Worm (Caenorhabditis elegans) whole organism, L4 larva: ENCODE data around the gene H12D21.10.
A peak's percentile ranks its signal among the peaks of the same experiment; 100 is the strongest.

ENCODE experiments used
- F26F4.8 ChIP-seq: fragments of 200-800 bp; sonication (Bioruptor generic); conservative IDR thresholded peaks from 2 replicates; pipeline ENCODE4 v1.3.6; 2022; ENCODE audit warnings: missing genetic modification characterization, missing compliant biosample characterization
- F37D6.2 ChIP-seq: sonication (generic microtip); optimal IDR thresholded peaks from 2 replicates; lab custom pipeline; 2016; ENCODE audit warnings: mild to moderate bottlenecking, missing genetic modification characterization, missing compliant biosample characterization
- T26A8.4 ChIP-seq: fragments of 200-800 bp; sonication (Bioruptor generic); IDR thresholded peaks from 2 replicates; pipeline ENCODE4 v1.3.6; 2022; ENCODE audit warnings: missing genetic modification characterization, missing compliant biosample characterization
- Y48G9A.11 ChIP-seq: fragments of 200-800 bp; sonication (Bioruptor generic); IDR thresholded peaks from 2 replicates; pipeline ENCODE4 v1.3.6; 2022; ENCODE audit warnings: missing genetic modification reagents, missing genetic modification characterization, missing compliant biosample characterization
- Y75B8A.6 ChIP-seq: fragments of 200-800 bp; sonication (Bioruptor generic); IDR thresholded peaks from 2 replicates; pipeline ENCODE4 v1.3.6; 2022; ENCODE audit warnings: missing genetic modification reagents, missing genetic modification characterization, missing compliant biosample characterization
- ama-1 ChIP-seq: fragments of 150-350 bp; optimal IDR thresholded peaks from 2 replicates; lab custom pipeline; 2014; ENCODE audit warnings: inconsistent platforms, mixed read lengths
- arid-1 ChIP-seq: fragments of 200-800 bp; sonication (Bioruptor generic); conservative IDR thresholded peaks from 2 replicates; pipeline ENCODE4 v1.3.6; 2022; ENCODE audit warnings: missing genetic modification reagents, missing genetic modification characterization, missing compliant biosample characterization
- ceh-44 ChIP-seq: fragments of 200-800 bp; sonication (Bioruptor generic); IDR thresholded peaks from 2 replicates; pipeline ENCODE4 v1.3.6; 2022; ENCODE audit warnings: missing genetic modification reagents, missing genetic modification characterization, missing compliant biosample characterization
- ceh-82 ChIP-seq: sonication (generic microtip); optimal IDR thresholded peaks from 2 replicates; lab custom pipeline; 2017; ENCODE audit warnings: missing biosample characterization, missing genetic modification characterization
- ctbp-1 ChIP-seq: fragments of 200-800 bp; sonication (Bioruptor generic); IDR thresholded peaks from 2 replicates; pipeline ENCODE4 v1.3.6; 2022; ENCODE audit warnings: missing genetic modification reagents, missing genetic modification characterization, missing compliant biosample characterization
- daf-8 ChIP-seq: fragments of 200-800 bp; sonication (Bioruptor generic); IDR thresholded peaks from 2 replicates; pipeline ENCODE4 v1.3.6; 2022; ENCODE audit warnings: missing genetic modification characterization, missing compliant biosample characterization
- dmd-6 ChIP-seq: fragments of 200-800 bp; sonication (Bioruptor generic); IDR thresholded peaks from 2 replicates; pipeline ENCODE4 v1.3.6; 2022; ENCODE audit warnings: missing genetic modification reagents, missing genetic modification characterization, missing compliant biosample characterization
- dmd-8 ChIP-seq: fragments of 200-800 bp; sonication (Bioruptor generic); IDR thresholded peaks from 2 replicates; pipeline ENCODE4 v1.3.6; 2022; ENCODE audit warnings: missing genetic modification characterization, missing compliant biosample characterization
- duxl-1 ChIP-seq: sonication (generic microtip); optimal IDR thresholded peaks from 2 replicates; lab custom pipeline; 2016; ENCODE audit warnings: mild to moderate bottlenecking, missing genetic modification characterization, moderate library complexity, missing compliant biosample characterization; ENCODE audit not compliant: poor library complexity
- dve-1 ChIP-seq: sonication (generic microtip); optimal IDR thresholded peaks from 2 replicates; lab custom pipeline; 2017; ENCODE audit warnings: antibody characterized with exemption, mild to moderate bottlenecking, missing genetic modification characterization, missing compliant biosample characterization; ENCODE audit not compliant: insufficient read depth
- egl-27 ChIP-seq: sonication (generic microtip); optimal IDR thresholded peaks from 3 replicates; lab custom pipeline; 2017; ENCODE audit warnings: missing biosample characterization, missing genetic modification reagents, missing genetic modification characterization
- fkh-10 ChIP-seq: fragments of 150-350 bp; optimal IDR thresholded peaks from 2 replicates; lab custom pipeline; 2014; ENCODE audit warnings: missing biosample characterization, missing genetic modification reagents, missing genetic modification characterization
- fos-1 ChIP-seq: fragments of 150-350 bp; optimal IDR thresholded peaks from 2 replicates; lab custom pipeline; 2014; ENCODE audit warnings: missing biosample characterization, missing genetic modification characterization
- hif-1 ChIP-seq, 2 experiments: sonication (generic microtip); optimal IDR thresholded peaks; 2 replicates each; lab custom pipeline; 2016 to 2017; ENCODE audit warnings: missing compliant biosample characterization in 2 of 2, missing genetic modification characterization in 2 of 2, missing genetic modification reagents in 2 of 2, missing genotype in 2 of 2, mild to moderate bottlenecking in 1 of 2
- hlh-11 ChIP-seq: fragments of 200-800 bp; sonication (Bioruptor generic); optimal IDR thresholded peaks from 2 replicates; lab custom pipeline; 2018; ENCODE audit warnings: mild to moderate bottlenecking, missing genetic modification characterization, missing compliant biosample characterization
- hlh-30 ChIP-seq: sonication (generic microtip); optimal IDR thresholded peaks from 2 replicates; lab custom pipeline; 2017; ENCODE audit warnings: antibody characterized with exemption, mild to moderate bottlenecking, missing genetic modification characterization, missing compliant biosample characterization; ENCODE audit not compliant: insufficient read depth
- hmg-1.1 ChIP-seq: fragments of 200-800 bp; sonication (Bioruptor generic); IDR thresholded peaks from 2 replicates; pipeline ENCODE4 v1.3.6; 2022; ENCODE audit warnings: missing genetic modification reagents, missing genetic modification characterization, missing compliant biosample characterization
- lin-1 ChIP-seq: fragments of 200-800 bp; sonication (Bioruptor generic); IDR thresholded peaks from 2 replicates; pipeline ENCODE4 v1.3.6; 2022; ENCODE audit warnings: missing genetic modification reagents, missing genetic modification characterization, missing compliant biosample characterization
- lin-38 ChIP-seq: fragments of 200-800 bp; sonication (Bioruptor generic); IDR thresholded peaks from 2 replicates; pipeline ENCODE4 v1.3.6; 2022; ENCODE audit warnings: missing genetic modification reagents, missing genetic modification characterization, missing compliant biosample characterization
- lin-39 ChIP-seq: fragments of 150-350 bp; optimal IDR thresholded peaks from 2 replicates; lab custom pipeline; 2014; ENCODE audit warnings: missing biosample characterization, missing genetic modification reagents, missing genetic modification characterization
- lsy-2 ChIP-seq, 2 experiments: fragments of 150-350 bp in 1 of 2; sonication (generic microtip) in 1 of 2; optimal IDR thresholded peaks; 2 replicates each; lab custom pipeline; 2014 to 2017; ENCODE audit warnings: missing biosample characterization in 2 of 2, missing genetic modification characterization in 2 of 2
- madf-5 ChIP-seq, 2 experiments: fragments of 200-800 bp; sonication (Bioruptor generic); IDR thresholded peaks; 2 replicates each; pipeline ENCODE4 v1.3.6; 2022; ENCODE audit warnings: missing compliant biosample characterization in 2 of 2, missing genetic modification characterization in 2 of 2
- mdt-29 ChIP-seq: fragments of 200-800 bp; sonication (Bioruptor generic); IDR thresholded peaks from 2 replicates; pipeline ENCODE4 v1.3.6; 2022; ENCODE audit warnings: missing genetic modification reagents, missing genetic modification characterization, missing compliant biosample characterization
- mes-2 ChIP-seq: sonication (generic microtip); optimal IDR thresholded peaks from 2 replicates; lab custom pipeline; 2016; ENCODE audit warnings: missing genotype, mild to moderate bottlenecking, missing genetic modification characterization, missing compliant biosample characterization; ENCODE audit not compliant: poor library complexity, severe bottlenecking
- nhr-10 ChIP-seq: fragments of 150-350 bp; optimal IDR thresholded peaks from 2 replicates; lab custom pipeline; 2014; ENCODE audit warnings: missing biosample characterization, missing genetic modification characterization
- nhr-102 ChIP-seq: sonication (generic microtip); optimal IDR thresholded peaks from 2 replicates; lab custom pipeline; 2016; ENCODE audit warnings: mild to moderate bottlenecking, missing genetic modification characterization, moderate library complexity, missing compliant biosample characterization
- nhr-11 ChIP-seq: fragments of 150-350 bp; optimal IDR thresholded peaks from 2 replicates; lab custom pipeline; 2014; ENCODE audit warnings: missing biosample characterization, missing genetic modification characterization
- nhr-237 ChIP-seq: sonication (generic microtip); optimal IDR thresholded peaks from 2 replicates; lab custom pipeline; 2017; ENCODE audit warnings: missing biosample characterization, missing genetic modification characterization
- nhr-28 ChIP-seq: fragments of 150-350 bp; optimal IDR thresholded peaks from 2 replicates; lab custom pipeline; 2014; ENCODE audit warnings: missing biosample characterization, missing genetic modification characterization
- nhr-41 ChIP-seq: fragments of 200-800 bp; sonication (Bioruptor generic); IDR thresholded peaks from 2 replicates; pipeline ENCODE4 v1.3.6; 2022; ENCODE audit warnings: missing genetic modification reagents, missing genetic modification characterization, missing compliant biosample characterization
- nhr-48 ChIP-seq: sonication (generic microtip); optimal IDR thresholded peaks from 2 replicates; lab custom pipeline; 2016; ENCODE audit warnings: mild to moderate bottlenecking, missing genetic modification characterization, missing compliant biosample characterization
- nhr-76 ChIP-seq: fragments of 150-350 bp; optimal IDR thresholded peaks from 2 replicates; lab custom pipeline; 2014; ENCODE audit warnings: missing biosample characterization, missing genetic modification characterization
- nhr-77 ChIP-seq: fragments of 150-350 bp; optimal IDR thresholded peaks from 2 replicates; lab custom pipeline; 2014; ENCODE audit warnings: missing biosample characterization, missing genetic modification characterization
- php-3 ChIP-seq: fragments of 200-800 bp; sonication (Bioruptor generic); IDR thresholded peaks from 2 replicates; pipeline ENCODE4 v1.3.6; 2022; ENCODE audit warnings: missing genetic modification reagents, missing genetic modification characterization, missing compliant biosample characterization
- pqm-1 ChIP-seq: sonication (generic microtip); optimal IDR thresholded peaks from 2 replicates; lab custom pipeline; 2017; ENCODE audit warnings: missing biosample characterization, missing genetic modification characterization
- rbr-2 ChIP-seq: sonication (generic microtip); optimal IDR thresholded peaks from 2 replicates; lab custom pipeline; 2016; ENCODE audit warnings: missing genotype, missing genetic modification characterization, missing compliant biosample characterization
- set-16 ChIP-seq: fragments of 200-800 bp; sonication (Bioruptor generic); IDR thresholded peaks from 2 replicates; pipeline ENCODE4 v1.3.6; 2022; ENCODE audit warnings: missing genetic modification reagents, missing genetic modification characterization, missing compliant biosample characterization
- skn-1 ChIP-seq: fragments of 150-350 bp; optimal IDR thresholded peaks from 2 replicates; lab custom pipeline; 2014; ENCODE audit warnings: missing biosample characterization, missing genetic modification characterization
- snpc-1.2 ChIP-seq: fragments of 200-800 bp; sonication (Bioruptor generic); IDR thresholded peaks from 2 replicates; pipeline ENCODE4 v1.3.6; 2022; ENCODE audit warnings: missing genetic modification reagents, missing genetic modification characterization, missing compliant biosample characterization
- snpc-4 ChIP-seq: fragments of 150-350 bp; optimal IDR thresholded peaks from 2 replicates; lab custom pipeline; 2014; ENCODE audit warnings: missing biosample characterization, missing genetic modification characterization
- spr-1 ChIP-seq: sonication (generic microtip); optimal IDR thresholded peaks from 2 replicates; lab custom pipeline; 2016; ENCODE audit warnings: mild to moderate bottlenecking, missing genetic modification characterization, missing compliant biosample characterization
- spr-3 ChIP-seq: fragments of 200-800 bp; sonication (Bioruptor generic); optimal IDR thresholded peaks from 2 replicates; lab custom pipeline; 2018; ENCODE audit warnings: mild to moderate bottlenecking, missing genetic modification characterization, missing compliant biosample characterization
- unc-62 ChIP-seq, 3 experiments: fragments of 150-350 bp in 1 of 3; sonication (generic microtip); optimal IDR thresholded peaks in 2 of 3; peaks in 1 of 3; 1 replicate in 1 of 3; 2 replicates in 2 of 3; lab custom pipeline; 2014 to 2017; ENCODE audit warnings: missing biosample characterization in 3 of 3, missing genetic modification characterization in 3 of 3, missing genetic modification reagents in 3 of 3, missing genotype in 1 of 3
- zag-1 ChIP-seq: fragments of 150-350 bp; optimal IDR thresholded peaks from 2 replicates; lab custom pipeline; 2014; ENCODE audit warnings: missing biosample characterization, missing genetic modification characterization
- zfp-2 ChIP-seq: sonication (generic microtip); optimal IDR thresholded peaks from 2 replicates; lab custom pipeline; 2016; ENCODE audit warnings: mild to moderate bottlenecking, missing genetic modification characterization, missing compliant biosample characterization

H12D21.10 gene

DNA sequence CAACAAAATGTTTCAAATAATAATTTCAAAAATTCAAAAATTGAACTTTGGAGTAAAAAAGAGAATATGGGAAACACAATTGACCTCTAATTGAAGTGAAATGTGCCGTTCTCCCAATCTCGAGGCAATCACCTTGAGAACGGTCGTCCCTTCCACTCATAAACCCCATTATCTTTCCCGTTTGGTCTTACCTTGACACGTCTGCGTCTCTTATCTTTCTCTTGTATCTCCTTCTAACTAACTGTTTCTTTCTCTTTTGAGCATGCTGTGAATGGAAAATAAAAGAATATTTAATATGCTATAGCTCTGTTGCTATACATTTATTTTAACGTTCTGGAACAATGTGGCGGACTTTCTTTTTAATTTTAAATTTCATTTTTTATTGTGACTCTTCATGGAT is at the start of gene H12D21.10:
H12D21.10 (plus strand) TSS at position 260 of the 400 bp plus-strand sequence.
- TF ChIP-seq fkh-10 (GFP tag; lab: Kevin White, UChicago): no peak
- no peak for TF ChIP-seq ceh-44 (GFP tag; lab: Robert Waterston, UW)
- no peak for TF ChIP-seq rbr-2 (tag; lab: Kevin White, UChicago)
- no peak for TF ChIP-seq F26F4.8 (GFP tag; lab: Robert Waterston, UW)
- no peak for TF ChIP-seq nhr-11 (tag; lab: Kevin White, UChicago)
- no peak for TF ChIP-seq arid-1 (GFP tag; lab: Robert Waterston, UW)
- TF ChIP-seq egl-27 (tag; lab: Kevin White, UChicago): no peak
- TF ChIP-seq spr-3 (GFP tag; lab: Kevin White, UChicago): no peak
- no peak for TF ChIP-seq lsy-2 (tag; optimal IDR thresholded peaks at IDR 0.05; lab: Kevin White, UChicago)
- TF ChIP-seq hmg-1.1 (GFP tag; lab: Robert Waterston, UW): no peak
- TF ChIP-seq F37D6.2 (tag; lab: Kevin White, UChicago): no peak
- TF ChIP-seq spr-1 (tag; lab: Kevin White, UChicago): no peak
- TF ChIP-seq nhr-237 (tag; lab: Kevin White, UChicago): no peak
- no peak for TF ChIP-seq snpc-1.2
- TF ChIP-seq dmd-8 (GFP tag; lab: Robert Waterston, UW): no peak
- TF ChIP-seq set-16 (GFP tag; lab: Robert Waterston, UW): no peak
- no peak for TF ChIP-seq Y48G9A.11
- TF ChIP-seq lin-39: no peak
- TF ChIP-seq nhr-28 (tag; lab: Kevin White, UChicago): no peak

DNA sequence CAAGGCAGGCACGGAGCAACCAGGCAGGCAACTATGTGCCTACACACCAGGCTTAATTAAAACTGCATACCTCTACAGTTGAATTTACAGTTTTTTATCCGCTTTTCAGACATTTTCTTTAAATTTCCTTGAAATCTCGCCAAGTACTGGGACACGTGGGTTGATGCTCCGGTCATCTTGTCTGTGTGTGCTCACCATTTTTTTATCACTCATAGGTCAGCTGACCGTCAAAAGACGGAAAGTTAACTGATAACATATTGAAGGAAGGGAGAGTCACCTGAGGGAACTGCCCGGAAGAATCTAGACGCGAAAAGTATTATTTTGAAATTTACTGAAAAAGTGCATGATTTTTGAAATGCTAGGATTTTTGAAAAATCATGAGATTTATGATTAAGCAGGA is 49.1 kb upstream of the H12D21.10 start:
- TF ChIP-seq lin-38 (0 out of 2 replicates have a peak, but pooled peaks have one; percentile 12), pqm-1 (tag; lab: Kevin White, UChicago) (peak; percentile 31), Y75B8A.6 (no peak), hif-1 (tag; optimal IDR thresholded peaks at IDR 0.05; lab: Kevin White, UChicago) (peak in 1 of 2 experiments; percentile 54), nhr-48 (tag; lab: Kevin White, UChicago) (peak; percentile 44), nhr-76 (no peak), daf-8 (no peak), nhr-10 (tag; lab: Kevin White, UChicago) (no peak), unc-62 (GFP tag; optimal IDR thresholded peaks at IDR 0.05 in 1 of 2; lab: Kevin White, UChicago) (peak in 1 of 2 experiments; percentile 96), unc-62 (tag; optimal IDR thresholded peaks at IDR 0.05; lab: Kevin White, UChicago) (no peak), ama-1 (no peak), T26A8.4 (GFP tag; lab: Robert Waterston, UW) (no peak), nhr-77 (tag; lab: Kevin White, UChicago) (peak; percentile 59), php-3 (peak; percentile 51; the same call in 1 of the 2 replicates), lin-1 (GFP tag; lab: Robert Waterston, UW) (peak; percentile 77), dmd-6 (GFP tag; lab: Robert Waterston, UW) (peak; percentile 87), duxl-1 (tag; lab: Kevin White, UChicago) (no peak), zfp-2 (tag; lab: Kevin White, UChicago) (no peak), nhr-28 (tag; lab: Kevin White, UChicago) (peak; percentile 61), ceh-82 (no peak), F37D6.2 (tag; lab: Kevin White, UChicago) (no peak), rbr-2 (tag; lab: Kevin White, UChicago) (no peak), hlh-30 (tag; lab: Kevin White, UChicago) (peak; percentile 91), hlh-11 (tag; lab: Kevin White, UChicago) (peak; percentile 90), snpc-4 (no peak), ctbp-1 (0 out of 2 replicates have a peak, but pooled peaks have one; percentile 39), skn-1 (no peak), nhr-41 (no peak), nhr-102 (tag; lab: Kevin White, UChicago) (peak; percentile 21), dve-1 (tag; lab: Kevin White, UChicago) (peak; percentile 88), mes-2 (tag; lab: Kevin White, UChicago) (peak; percentile 56), fos-1 (tag; lab: Kevin White, UChicago) (no peak), madf-5 (GFP tag; IDR thresholded peaks at IDR 0.05; lab: Robert Waterston, UW) (no peak), mdt-29 (GFP tag; lab: Robert Waterston, UW) (peak; percentile 94), zag-1 (no peak)
